Fruit fly (Drosophila melanogaster): ENCODE data around the gene CG7573.

Gene CG7573

DNA sequence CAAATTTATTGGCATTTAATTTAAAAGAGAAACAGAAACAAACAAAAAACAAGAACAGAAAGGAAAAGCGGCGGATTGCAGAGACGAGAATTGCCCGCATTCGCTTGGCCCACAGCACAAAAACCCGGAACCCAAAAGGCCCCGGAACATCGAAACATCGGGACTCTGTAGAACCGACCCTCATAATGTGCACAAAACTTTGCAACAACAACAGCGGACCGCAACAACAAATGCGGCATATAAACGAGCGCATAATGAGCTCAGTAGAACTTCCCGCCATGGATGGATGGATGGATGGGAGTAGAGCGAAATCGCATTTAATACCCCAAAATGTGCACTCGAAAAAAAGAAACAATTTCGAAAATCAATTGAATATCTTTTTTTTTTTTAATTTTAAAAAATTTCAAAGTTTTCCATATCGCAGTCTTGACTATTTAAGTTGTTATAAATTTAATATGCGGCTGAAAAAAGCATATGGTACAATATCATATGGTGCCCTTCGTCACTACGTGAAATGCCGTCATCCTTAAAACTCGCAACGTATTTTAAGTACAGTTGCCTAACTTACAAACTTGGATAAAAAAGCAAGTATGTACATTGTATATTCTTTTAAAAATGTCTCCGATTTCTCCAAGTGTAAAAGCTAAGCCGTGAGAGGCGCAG is 24.7 kb downstream of the CG7573 start (continued):
- TF ChIP-seq CG6254 (GFP tag; optimal IDR thresholded peaks at IDR 0.05) (no peak), NK7.1 (GFP tag; optimal IDR thresholded peaks at IDR 0.05) (no peak), cas (GFP tag; IDR thresholded peaks at IDR 0.05) (no peak), CrebB (tag; optimal IDR thresholded peaks at IDR 0.05) (no peak), Fer1 (GFP tag; optimal IDR thresholded peaks at IDR 0.05) (peak; percentile 38), Dbx (GFP tag; IDR thresholded peaks at IDR 0.05) (no peak), eve (GFP tag; optimal IDR thresholded peaks at IDR 0.05) (peak in 1 of 2 experiments; percentile 62), CG4360 (GFP tag; IDR thresholded peaks at IDR 0.05) (peak; percentile 74), CG4730 (GFP tag; IDR thresholded peaks at IDR 0.05) (no peak), CG2678 (tag; optimal IDR thresholded peaks at IDR 0.05) (peak; percentile 36), toy (GFP tag; IDR thresholded peaks at IDR 0.05) (no peak), CG6683 (GFP tag; optimal IDR thresholded peaks at IDR 0.05) (no peak), otp (GFP tag; IDR thresholded peaks at IDR 0.05) (no peak), fd3F (GFP tag; optimal IDR thresholded peaks at IDR 0.05) (no peak), slou (GFP tag; optimal IDR thresholded peaks at IDR 0.05) (no peak), Ets65A (GFP tag) (peak; percentile 76), sens (GFP tag) (peak; percentile 78), stwl (tag; optimal IDR thresholded peaks at IDR 0.05) (no peak), CG8290 (GFP tag; optimal IDR thresholded peaks at IDR 0.05) (no peak), CG8290 (tag; optimal IDR thresholded peaks at IDR 0.05) (no peak), gem (tag; optimal IDR thresholded peaks at IDR 0.05) (peak; percentile 70), gcm2 (GFP tag; optimal IDR thresholded peaks at IDR 0.05) (peak; percentile 17), hkb (optimal IDR thresholded peaks at IDR 0.05) (no peak), hkb (GFP tag; IDR thresholded peaks at IDR 0.05) (peak; percentile 44), CG17359 (tag; optimal IDR thresholded peaks at IDR 0.05) (no peak), maf-S (GFP tag; optimal IDR thresholded peaks at IDR 0.05) (no peak), E2f1 (GFP tag; IDR thresholded peaks at IDR 0.05) (peak; percentile 38), CG12155 (GFP tag; optimal IDR thresholded peaks at IDR 0.05) (peak; percentile 0), CG3838 (GFP tag; optimal IDR thresholded peaks at IDR 0.05) (no peak), ERR (GFP tag; optimal IDR thresholded peaks at IDR 0.05) (no peak), CG7987 (GFP tag; optimal IDR thresholded peaks at IDR 0.05) (no peak), Antp (GFP tag; optimal IDR thresholded peaks at IDR 0.05) (no peak), sna (GFP tag; IDR thresholded peaks at IDR 0.05; ENCODE audit: partially characterized antibody) (no peak), nom (GFP tag; optimal IDR thresholded peaks at IDR 0.05) (no peak), CG13775 (GFP tag; optimal IDR thresholded peaks at IDR 0.05) (peak; percentile 53), HLH3B (GFP tag; IDR thresholded peaks at IDR 0.05) (peak; percentile 17; the same call in 1 of the 2 replicates), peb (GFP tag; IDR thresholded peaks at IDR 0.05) (no peak), CG5180 (GFP tag; optimal IDR thresholded peaks at IDR 0.05) (peak; percentile 1), twi (tag; optimal IDR thresholded peaks at IDR 0.05) (no peak), repo (GFP tag; optimal IDR thresholded peaks at IDR 0.05) (no peak), oc (tag; optimal IDR thresholded peaks at IDR 0.05) (no peak), CG18476 (GFP tag; optimal IDR thresholded peaks at IDR 0.05) (no peak), crp (GFP tag; optimal IDR thresholded peaks at IDR 0.05) (no peak), br (optimal IDR thresholded peaks at IDR 0.05) (no peak), CG8944 (GFP tag; optimal IDR thresholded peaks at IDR 0.05) (no peak), CG11456 (GFP tag; IDR thresholded peaks at IDR 0.05) (0 out of 3 replicates have a peak, but pooled peaks have one; percentile 8), CG6791 (GFP tag; IDR thresholded peaks at IDR 0.05; ENCODE audit: partially characterized antibody) (no peak), run (tag; optimal IDR thresholded peaks at IDR 0.05) (no peak), Ravus (GFP tag; IDR thresholded peaks at IDR 0.05) (no peak), lbe (GFP tag; optimal IDR thresholded peaks at IDR 0.05) (peak; percentile 5), Vsx1 (GFP tag; optimal IDR thresholded peaks at IDR 0.05) (peak; percentile 2), fru (optimal IDR thresholded peaks at IDR 0.05) (no peak)

Measured in whole organism, embryonic.